Worm (Caenorhabditis elegans): ENCODE data around the gene spig-5.

ce11 chrV:14328806-14329205, 20.5 kb downstream of the spig-5 start, which contains the start of gene pepm-1:
- TF ChIP-seq efl-3 (GFP tag; optimal IDR thresholded peaks at IDR 0.05) (no peak), nhr-11 (tag; optimal IDR thresholded peaks at IDR 0.05) (no peak), sptf-1 (tag; optimal IDR thresholded peaks at IDR 0.05) (no peak), elt-2 (tag; optimal IDR thresholded peaks at IDR 0.05) (no peak), nhr-28 (tag; optimal IDR thresholded peaks at IDR 0.05) (no peak), pqm-1 (tag; optimal IDR thresholded peaks at IDR 0.05) (no peak), ama-1 (optimal IDR thresholded peaks at IDR 0.05) (no peak), sox-4 (tag; optimal IDR thresholded peaks at IDR 0.05) (no peak), nhr-90 (tag; optimal IDR thresholded peaks at IDR 0.05; ENCODE audit: poor library complexity) (no peak), snpc-4 (tag; optimal IDR thresholded peaks at IDR 0.05) (no peak), skn-1 (tag; optimal IDR thresholded peaks at IDR 0.05) (no peak), tlp-1 (tag; optimal IDR thresholded peaks at IDR 0.05) (no peak), zag-1 (tag; optimal IDR thresholded peaks at IDR 0.05) (no peak), lsy-2 (tag; optimal IDR thresholded peaks at IDR 0.05) (no peak)
